ENCODE assay signal across 8 worm cellular contexts in genomic region chrX:7793377-7794041, ce11.
TF ChIP-seq lines count a peak whose summit lies in the region.

Gene ZK154.6, minus strand, starts transcription at chrX:7793563.

TF ChIP-seq in whole organism, L1 larva, 84 proteins besides CTCF, POLR2A, EP300 and RAD21 (continues in another document):
- TF ChIP-seq jun-1 (tag; optimal IDR thresholded peaks at IDR 0.05; lab: Kevin White, UChicago): no peak
- peak; percentile 22 for TF ChIP-seq F16B12.6 (tag; optimal IDR thresholded peaks at IDR 0.05; lab: Kevin White, UChicago)
- no peak for TF ChIP-seq lin-13 (GFP tag; optimal IDR thresholded peaks at IDR 0.05; lab: Kevin White, UChicago)
- peak; percentile 52 for TF ChIP-seq nhr-47 (tag; optimal IDR thresholded peaks at IDR 0.05; lab: Kevin White, UChicago)
- peak; percentile 100 for TF ChIP-seq blmp-1 (tag; optimal IDR thresholded peaks at IDR 0.05; lab: Kevin White, UChicago)
- no peak for TF ChIP-seq nhr-77 (tag; optimal IDR thresholded peaks at IDR 0.05; lab: Kevin White, UChicago)
- peak; percentile 37 for TF ChIP-seq xbp-1 (tag; optimal IDR thresholded peaks at IDR 0.05; lab: Kevin White, UChicago)
- no peak for TF ChIP-seq ceh-8 (GFP tag; optimal IDR thresholded peaks at IDR 0.05; lab: Kevin White, UChicago)
- TF ChIP-seq lin-39 (tag; optimal IDR thresholded peaks at IDR 0.05; lab: Kevin White, UChicago): no peak
- no peak for TF ChIP-seq C04F5.9 (tag; optimal IDR thresholded peaks at IDR 0.05; lab: Kevin White, UChicago)
- no peak for TF ChIP-seq ztf-4 (tag; optimal IDR thresholded peaks at IDR 0.05; lab: Kevin White, UChicago)
- TF ChIP-seq ets-5 (GFP tag; IDR thresholded peaks at IDR 0.05; lab: Robert Waterston, UW): no peak

TF ChIP-seq in whole organism, L2 larva, 48 proteins besides CTCF, POLR2A, EP300 and RAD21 (continues in another document):
- TF ChIP-seq nhr-6 (tag; optimal IDR thresholded peaks at IDR 0.05; lab: Kevin White, UChicago) (peak; percentile 33), elt-1 (tag; optimal IDR thresholded peaks at IDR 0.05; lab: Kevin White, UChicago) (no peak), ztf-1 (GFP tag; conservative IDR thresholded peaks at IDR 0.05; lab: Robert Waterston, UW) (no peak), ceh-16 (tag; optimal IDR thresholded peaks at IDR 0.05; lab: Kevin White, UChicago) (no peak), sem-4 (tag; optimal IDR thresholded peaks at IDR 0.05; lab: Kevin White, UChicago) (no peak), blmp-1 (tag; optimal IDR thresholded peaks at IDR 0.05; lab: Kevin White, UChicago; ENCODE audit: insufficient read depth) (peak; percentile 96), dmd-4 (tag; optimal IDR thresholded peaks at IDR 0.05; lab: Kevin White, UChicago) (no peak), zag-1 (tag; optimal IDR thresholded peaks at IDR 0.05; lab: Kevin White, UChicago) (no peak), nhr-129 (tag; optimal IDR thresholded peaks at IDR 0.05; lab: Kevin White, UChicago) (peak; percentile 33), unc-62 (GFP tag; optimal IDR thresholded peaks at IDR 0.05; lab: Kevin White, UChicago) (no peak), snpc-4 (tag; optimal IDR thresholded peaks at IDR 0.05; lab: Kevin White, UChicago) (no peak), lin-13 (GFP tag; optimal IDR thresholded peaks at IDR 0.05; lab: Kevin White, UChicago) (no peak)

TF ChIP-seq in whole organism, L3 larva, 47 proteins besides CTCF, POLR2A, EP300 and RAD21 (continues in another document):
- TF ChIP-seq fos-1 (tag; optimal IDR thresholded peaks at IDR 0.05; lab: Kevin White, UChicago) (no peak), ztf-11 (tag; optimal IDR thresholded peaks at IDR 0.05; lab: Kevin White, UChicago) (no peak), elt-3 (tag; optimal IDR thresholded peaks at IDR 0.05; lab: Kevin White, UChicago) (no peak), nhr-43 (tag; optimal IDR thresholded peaks at IDR 0.05; lab: Kevin White, UChicago; ENCODE audit: poor library complexity, severe bottlenecking) (no peak), elt-2 (tag; optimal IDR thresholded peaks at IDR 0.05; lab: Kevin White, UChicago) (no peak), eor-1 (tag; optimal IDR thresholded peaks at IDR 0.05; lab: Kevin White, UChicago) (no peak), egl-5 (tag; optimal IDR thresholded peaks at IDR 0.05; lab: Kevin White, UChicago) (no peak), skn-1 (tag; optimal IDR thresholded peaks at IDR 0.05; lab: Kevin White, UChicago) (no peak), pqm-1 (tag; optimal IDR thresholded peaks at IDR 0.05; lab: Kevin White, UChicago) (no peak), nhr-23 (tag; optimal IDR thresholded peaks at IDR 0.05; lab: Kevin White, UChicago) (peak; percentile 21), fkh-2 (tag; optimal IDR thresholded peaks at IDR 0.05; lab: Kevin White, UChicago) (no peak), unc-62 (GFP tag; optimal IDR thresholded peaks at IDR 0.05; lab: Kevin White, UChicago) (no peak)

TF ChIP-seq in whole organism, L4 larva, 104 proteins besides CTCF, POLR2A, EP300 and RAD21 (continues in another document):
- TF ChIP-seq madf-5 (GFP tag; IDR thresholded peaks at IDR 0.05; lab: Robert Waterston, UW) (0 out of 4 replicates have a peak, but pooled peaks of 1 of the 2 experiments have one; percentile 18), ceh-28 (tag; optimal IDR thresholded peaks at IDR 0.05; lab: Kevin White, UChicago) (peak; percentile 82), dmd-8 (GFP tag; IDR thresholded peaks at IDR 0.05; lab: Robert Waterston, UW) (no peak), nhr-111 (GFP tag; optimal IDR thresholded peaks at IDR 0.05; lab: Kevin White, UChicago) (no peak), mes-2 (tag; optimal IDR thresholded peaks at IDR 0.05; lab: Kevin White, UChicago; ENCODE audit: poor library complexity, severe bottlenecking) (peak; percentile 54), Y75B8A.6 (GFP tag; IDR thresholded peaks at IDR 0.05; lab: Robert Waterston, UW) (no peak), daf-16 (GFP tag; optimal IDR thresholded peaks at IDR 0.05; lab: Kevin White, UChicago) (no peak), daf-16 (tag; optimal IDR thresholded peaks at IDR 0.05; lab: Kevin White, UChicago) (peak; percentile 32), dve-1 (tag; optimal IDR thresholded peaks at IDR 0.05; lab: Kevin White, UChicago; ENCODE audit: insufficient read depth) (peak; percentile 13), aha-1 (tag; lab: Kevin White, UChicago) (peak; percentile 66), lsy-2 (tag; optimal IDR thresholded peaks at IDR 0.05; lab: Kevin White, UChicago) (peak in 1 of 2 experiments; percentile 39)

TF ChIP-seq in whole organism, late embryonic, 69 proteins besides CTCF, POLR2A, EP300 and RAD21:
- TF ChIP-seq ceh-30 (tag; optimal IDR thresholded peaks at IDR 0.05; lab: Kevin White, UChicago) (no peak), hlh-13 (GFP tag; optimal IDR thresholded peaks at IDR 0.05; lab: Kevin White, UChicago) (no peak), C08G9.2 (tag; optimal IDR thresholded peaks at IDR 0.05; lab: Kevin White, UChicago) (no peak), fkh-10 (GFP tag; optimal IDR thresholded peaks at IDR 0.05; lab: Kevin White, UChicago) (no peak), hlh-6 (tag; optimal IDR thresholded peaks at IDR 0.05; lab: Kevin White, UChicago) (no peak), ceh-19 (GFP tag; optimal IDR thresholded peaks at IDR 0.05; lab: Kevin White, UChicago) (no peak), hlh-30 (tag; optimal IDR thresholded peaks at IDR 0.05; lab: Kevin White, UChicago; ENCODE audit: insufficient read depth) (peak; percentile 73), ceh-48 (tag; optimal IDR thresholded peaks at IDR 0.05; lab: Kevin White, UChicago) (peak; percentile 57), dmd-4 (tag; optimal IDR thresholded peaks at IDR 0.05; lab: Kevin White, UChicago; ENCODE audit: borderline replicate concordance) (no peak), nfya-1 (tag; optimal IDR thresholded peaks at IDR 0.05; lab: Kevin White, UChicago) (peak; percentile 16)
TF ChIP-seq in whole organism, late embryonic: peak in this region for 3.

TF ChIP-seq in whole organism, midembryonic, 9 proteins besides CTCF, POLR2A, EP300 and RAD21:
- TF ChIP-seq T22C8.4 (GFP tag; IDR thresholded peaks at IDR 0.05; lab: Robert Waterston, UW): peak; percentile 59
- TF ChIP-seq flt-1 (GFP tag; IDR thresholded peaks at IDR 0.05; lab: Robert Waterston, UW): no peak

TF ChIP-seq in whole organism, mixed stage, embryonic, 35 proteins besides CTCF, POLR2A, EP300 and RAD21:
- TF ChIP-seq ceh-43 (GFP tag; optimal IDR thresholded peaks at IDR 0.05; lab: Kevin White, UChicago) (no peak), blmp-1 (tag; optimal IDR thresholded peaks at IDR 0.05; lab: Kevin White, UChicago) (peak; percentile 95), zip-8 (tag; optimal IDR thresholded peaks at IDR 0.05; lab: Kevin White, UChicago) (no peak), ces-1 (GFP tag; optimal IDR thresholded peaks at IDR 0.05; lab: Kevin White, UChicago) (peak; percentile 47), nhr-237 (tag; optimal IDR thresholded peaks at IDR 0.05; lab: Kevin White, UChicago) (no peak), cnd-1 (tag; optimal IDR thresholded peaks at IDR 0.05; lab: Kevin White, UChicago) (no peak), elt-1 (tag; optimal IDR thresholded peaks at IDR 0.05; lab: Kevin White, UChicago; ENCODE audit: borderline replicate concordance, insufficient read depth) (no peak), snpc-4 (tag; optimal IDR thresholded peaks at IDR 0.05; lab: Kevin White, UChicago) (no peak), elt-3 (tag; optimal IDR thresholded peaks at IDR 0.05; lab: Kevin White, UChicago) (no peak)

TF ChIP-seq in whole organism, young adult, 124 proteins besides CTCF, POLR2A, EP300 and RAD21:
- TF ChIP-seq somi-1 (GFP tag; optimal IDR thresholded peaks at IDR 0.05; lab: Kevin White, UChicago) (no peak), ztf-6 (GFP tag; IDR thresholded peaks at IDR 0.05; lab: Robert Waterston, UW) (no peak), cebp-1 (GFP tag; IDR thresholded peaks at IDR 0.05; lab: Robert Waterston, UW) (peak; percentile 86), cebp-1 (tag; optimal IDR thresholded peaks at IDR 0.05; lab: Kevin White, UChicago) (peak; percentile 97), tbx-9 (tag; optimal IDR thresholded peaks at IDR 0.05; lab: Kevin White, UChicago; ENCODE audit: borderline replicate concordance) (no peak), hmg-1.2 (GFP tag; IDR thresholded peaks at IDR 0.05; lab: Robert Waterston, UW) (peak; percentile 50; the same call in 1 of the 2 replicates), ZK185.1 (tag; optimal IDR thresholded peaks at IDR 0.05; lab: Kevin White, UChicago; ENCODE audit: poor library complexity, severe bottlenecking) (peak; percentile 18), nhr-90 (tag; optimal IDR thresholded peaks at IDR 0.05; lab: Kevin White, UChicago) (no peak), nhr-120 (GFP tag; IDR thresholded peaks at IDR 0.05; lab: Robert Waterston, UW) (no peak)
